Fruit fly (Drosophila melanogaster) whole organism, prepupa: ENCODE results near the gene CG12279.
A peak's percentile ranks its signal among the peaks of the same experiment; 100 is the strongest.

Source experiments
- Blimp-1 ChIP-seq: fragments of 200-800 bp; sonication (Bioruptor generic); optimal IDR thresholded peaks from 3 replicates; lab custom pipeline; 2017; ENCODE audit warnings: missing biosample characterization, missing genetic modification characterization, mild to moderate bottlenecking, moderate library complexity, missing genetic modification reagents
- CG10669 ChIP-seq: fragments of 200-800 bp; sonication (Bioruptor generic); optimal IDR thresholded peaks from 3 replicates; lab custom pipeline; 2018; ENCODE audit warnings: missing biosample characterization, mild to moderate bottlenecking, missing genetic modification characterization, moderate library complexity
- CG11294 ChIP-seq: fragments of 200-800 bp; sonication (Bioruptor generic); IDR thresholded peaks from 2 replicates; pipeline ENCODE4 v1.3.6; 2022; ENCODE audit warnings: missing biosample characterization, missing genetic modification characterization
- CG1621 ChIP-seq: fragments of 200-800 bp; sonication (Bioruptor generic); optimal IDR thresholded peaks from 3 replicates; lab custom pipeline; 2018; ENCODE audit warnings: missing biosample characterization, mild to moderate bottlenecking, missing genetic modification characterization
- CG3032 ChIP-seq: fragments of 200-800 bp; optimal IDR thresholded peaks from 2 replicates; lab custom pipeline; 2019; ENCODE audit warnings: missing biosample characterization, mild to moderate bottlenecking, missing genetic modification characterization, moderate library complexity
- CG32006 ChIP-seq: fragments of 200-800 bp; sonication (Bioruptor generic); optimal IDR thresholded peaks from 3 replicates; lab custom pipeline; 2017; ENCODE audit warnings: missing biosample characterization, mild to moderate bottlenecking, missing genetic modification characterization
- CG3919 ChIP-seq: fragments of 200-800 bp; sonication (Bioruptor generic); optimal IDR thresholded peaks from 3 replicates; lab custom pipeline; 2016; ENCODE audit warnings: missing biosample characterization, missing genetic modification characterization
- CG6163 ChIP-seq: fragments of 200-800 bp; sonication (Bioruptor generic); IDR thresholded peaks from 3 replicates; pipeline ENCODE4 v1.3.6; 2022; ENCODE audit warnings: missing biosample characterization, missing genetic modification characterization
- CG6792 ChIP-seq: fragments of 200-800 bp; sonication (Bioruptor generic); optimal IDR thresholded peaks from 3 replicates; lab custom pipeline; 2016; ENCODE audit warnings: missing biosample characterization, missing genetic modification characterization
- CG6808 ChIP-seq: fragments of 200-800 bp; sonication (Bioruptor generic); optimal IDR thresholded peaks from 3 replicates; lab custom pipeline; 2017; ENCODE audit warnings: missing biosample characterization, missing genetic modification characterization, mild to moderate bottlenecking, moderate library complexity, missing genetic modification reagents
- CG6854 ChIP-seq: fragments of 200-800 bp; sonication (Bioruptor generic); optimal IDR thresholded peaks from 2 replicates; lab custom pipeline; 2017; ENCODE audit warnings: missing biosample characterization, mild to moderate bottlenecking, missing genetic modification characterization
- CG8119 ChIP-seq: fragments of 200-800 bp; sonication (Bioruptor generic); IDR thresholded peaks from 3 replicates; pipeline ENCODE4 v1.3.6; 2022; ENCODE audit warnings: missing biosample characterization, missing genetic modification characterization
- CG9139 ChIP-seq: fragments of 200-800 bp; sonication (Bioruptor generic); optimal IDR thresholded peaks from 3 replicates; lab custom pipeline; 2017; ENCODE audit warnings: missing biosample characterization, mild to moderate bottlenecking, missing genetic modification characterization
- Eip75B ChIP-seq: fragments of 200-800 bp; sonication (Bioruptor generic); optimal IDR thresholded peaks from 3 replicates; lab custom pipeline; 2016; ENCODE audit warnings: missing biosample characterization, missing genetic modification characterization
- Eip78C ChIP-seq: fragments of 200-800 bp; sonication (Bioruptor generic); peaks from one replicate; lab custom pipeline; 2016; ENCODE audit warnings: missing biosample characterization, missing genetic modification characterization
- Ets21C ChIP-seq: fragments of 200-800 bp; sonication (Bioruptor generic); optimal IDR thresholded peaks from 3 replicates; lab custom pipeline; 2016; ENCODE audit warnings: missing biosample characterization, missing genetic modification characterization
- Gug ChIP-seq: fragments of 200-800 bp; sonication (Bioruptor generic); IDR thresholded peaks from 2 replicates; pipeline ENCODE4 v1.3.6; 2022; ENCODE audit warnings: missing biosample characterization, missing genetic modification characterization
- Hr38 ChIP-seq: sonication (Bioruptor generic); optimal IDR thresholded peaks from 2 replicates; lab custom pipeline; 2016; ENCODE audit warnings: missing biosample characterization, missing genetic modification characterization
- Hr39 ChIP-seq: fragments of 200-800 bp; sonication (Bioruptor generic); optimal IDR thresholded peaks from 2 replicates; lab custom pipeline; 2016; ENCODE audit warnings: missing biosample characterization, missing genetic modification characterization
- Hr4 ChIP-seq: fragments of 200-800 bp; sonication (Bioruptor generic); optimal IDR thresholded peaks from 3 replicates; lab custom pipeline; 2016; ENCODE audit warnings: missing biosample characterization, missing genetic modification characterization
- Met ChIP-seq: fragments of 200-800 bp; sonication (Bioruptor generic); optimal IDR thresholded peaks from 3 replicates; lab custom pipeline; 2016; ENCODE audit warnings: missing biosample characterization, missing genetic modification characterization
- OdsH ChIP-seq: fragments of 200-800 bp; sonication (Bioruptor generic); optimal IDR thresholded peaks from 3 replicates; lab custom pipeline; 2016; ENCODE audit warnings: missing biosample characterization, missing genetic modification characterization
- Sox102F ChIP-seq: fragments of 200-800 bp; sonication (Bioruptor generic); optimal IDR thresholded peaks from 2 replicates; lab custom pipeline; 2016; ENCODE audit warnings: missing biosample characterization, mild to moderate bottlenecking, missing genetic modification characterization
- Sox14 ChIP-seq: fragments of 200-800 bp; sonication (Bioruptor generic); optimal IDR thresholded peaks from 3 replicates; lab custom pipeline; 2016; ENCODE audit warnings: missing biosample characterization, missing genetic modification characterization
- acj6 ChIP-seq: fragments of 200-800 bp; sonication (Bioruptor generic); optimal IDR thresholded peaks from 3 replicates; lab custom pipeline; 2016; ENCODE audit warnings: missing biosample characterization, missing genetic modification characterization
- cyc ChIP-seq: fragments of 200-800 bp; sonication (Bioruptor generic); optimal IDR thresholded peaks from 3 replicates; lab custom pipeline; 2016; ENCODE audit warnings: missing biosample characterization, missing genetic modification characterization
- dsx ChIP-seq: fragments of 200-800 bp; optimal IDR thresholded peaks from 3 replicates; lab custom pipeline; 2019; ENCODE audit warnings: missing biosample characterization, mild to moderate bottlenecking, missing genetic modification characterization, moderate library complexity; ENCODE audit not compliant: poor library complexity, severe bottlenecking
- eg ChIP-seq: fragments of 200-800 bp; sonication (Bioruptor generic); IDR thresholded peaks from 3 replicates; pipeline ENCODE4 v1.3.6; 2022; ENCODE audit warnings: missing biosample characterization, missing genetic modification characterization
- esn ChIP-seq: fragments of 200-800 bp; sonication (Bioruptor generic); optimal IDR thresholded peaks from 2 replicates; lab custom pipeline; 2016; ENCODE audit warnings: missing biosample characterization, mild to moderate bottlenecking, missing genetic modification characterization, moderate library complexity
- fd85E ChIP-seq: fragments of 200-800 bp; sonication (Bioruptor generic); optimal IDR thresholded peaks from 3 replicates; lab custom pipeline; 2016; ENCODE audit warnings: missing biosample characterization, missing genetic modification characterization
- fkh ChIP-seq: fragments of 200-800 bp; sonication (Bioruptor generic); optimal IDR thresholded peaks from 3 replicates; lab custom pipeline; 2017; ENCODE audit warnings: missing biosample characterization, mild to moderate bottlenecking, missing genetic modification characterization, moderate library complexity
- lz ChIP-seq: fragments of 200-800 bp; sonication (Bioruptor generic); optimal IDR thresholded peaks from 3 replicates; lab custom pipeline; 2016; ENCODE audit warnings: missing biosample characterization, missing genetic modification characterization
- ss ChIP-seq, 2 experiments: fragments of 200-800 bp; sonication (Bioruptor generic); optimal IDR thresholded peaks; 2 replicates in 1 of 2; 3 replicates in 1 of 2; lab custom pipeline; 2017 to 2018; ENCODE audit warnings: mild to moderate bottlenecking in 2 of 2, missing biosample characterization in 2 of 2, missing genetic modification characterization in 2 of 2, moderate library complexity in 1 of 2
- svp ChIP-seq: fragments of 200-800 bp; sonication (Bioruptor generic); peaks from one replicate; lab custom pipeline; 2016; ENCODE audit warnings: missing biosample characterization, missing genetic modification characterization
- vri ChIP-seq: fragments of 200-800 bp; sonication (Bioruptor generic); optimal IDR thresholded peaks from 3 replicates; lab custom pipeline; 2016; ENCODE audit warnings: missing biosample characterization, mild to moderate bottlenecking, missing genetic modification characterization

Gene CG12279

dm6 chr3R:12700454-12700853, 4.4 kb upstream of the CG12279 start:
- TF ChIP-seq CG6854 (GFP tag; lab: Kevin White, UChicago) (no peak), CG10669 (no peak), eg (GFP tag; lab: Robert Waterston, UW) (no peak), svp (GFP tag; lab: Kevin White, UChicago) (peak; percentile 15), ss (GFP tag; optimal IDR thresholded peaks at IDR 0.05; lab: Kevin White, UChicago) (no peak)

- no peak for TF ChIP-seq Sox102F (GFP tag; lab: Kevin White, UChicago)
- TF ChIP-seq fkh (GFP tag; lab: Kevin White, UChicago): peak; percentile 58
Observed at dm6 chr3R:12701257-12701656, 3.6 kb upstream of the CG12279 start.

- no peak for TF ChIP-seq CG6163 (GFP tag; lab: Robert Waterston, UW)
- TF ChIP-seq vri: peak; percentile 63
Observed at dm6 chr3R:12701994-12702494, 2.9 kb upstream of the CG12279 start.

- TF ChIP-seq CG6163 (GFP tag; lab: Robert Waterston, UW) (0 out of 3 replicates have a peak, but pooled peaks have one; percentile 25), Gug (0 out of 2 replicates have a peak, but pooled peaks have one; percentile 22)
Observed at dm6 chr3R:12712178-12713172, 7.6 kb downstream of the CG12279 start, which contains the start of gene PolQ. Gene PolQ, minus strand, starts transcription at chr3R:12712299.

dm6 chr3R:12715253-12715652, 10.4 kb downstream of the CG12279 start:
- TF ChIP-seq CG1621 (tag; lab: Kevin White, UChicago) (no peak), Ets21C (GFP tag; lab: Kevin White, UChicago) (no peak), cyc (GFP tag; lab: Kevin White, UChicago) (no peak), CG3919 (GFP tag; lab: Kevin White, UChicago) (no peak), fkh (GFP tag; lab: Kevin White, UChicago) (no peak), CG6163 (GFP tag; lab: Robert Waterston, UW) (no peak), dsx (no peak), Gug (no peak)

- TF ChIP-seq Hr4 (GFP tag; lab: Kevin White, UChicago) (no peak), fd85E (GFP tag; lab: Kevin White, UChicago) (no peak), acj6 (GFP tag; lab: Kevin White, UChicago) (no peak), CG11294 (GFP tag; lab: Robert Waterston, UW) (no peak), Sox14 (GFP tag; lab: Kevin White, UChicago) (no peak), CG8119 (GFP tag; lab: Robert Waterston, UW) (no peak)
Observed at dm6 chr3R:12716251-12716650, 11.4 kb downstream of the CG12279 start.

- TF ChIP-seq CG6792 (GFP tag; lab: Kevin White, UChicago) (no peak), fd85E (GFP tag; lab: Kevin White, UChicago) (no peak), Eip75B (no peak), esn (GFP tag; lab: Kevin White, UChicago) (no peak), Sox14 (GFP tag; lab: Kevin White, UChicago) (no peak), Met (GFP tag; lab: Kevin White, UChicago) (no peak), CG1621 (tag; lab: Kevin White, UChicago) (peak; percentile 63), eg (GFP tag; lab: Robert Waterston, UW) (peak; percentile 38; the same call in 2 of the 3 replicates), Blimp-1 (GFP tag; lab: Kevin White, UChicago) (no peak), CG32006 (GFP tag; lab: Kevin White, UChicago) (no peak), CG6808 (peak; percentile 68), CG9139 (peak; percentile 75), lz (no peak), Eip78C (no peak), fkh (GFP tag; lab: Kevin White, UChicago) (no peak), OdsH (no peak), CG10669 (peak; percentile 41), Hr38 (no peak), Sox102F (GFP tag; lab: Kevin White, UChicago) (no peak), CG3032 (tag; lab: Kevin White, UChicago) (no peak), vri (no peak), ss (GFP tag; optimal IDR thresholded peaks at IDR 0.05; lab: Kevin White, UChicago) (peak; percentile 78 to 81), Hr4 (GFP tag; lab: Kevin White, UChicago) (no peak), Hr39 (GFP tag; lab: Kevin White, UChicago) (no peak), acj6 (GFP tag; lab: Kevin White, UChicago) (no peak), Gug (no peak)
Observed at dm6 chr3R:12716894-12717293, 12.0 kb downstream of the CG12279 start.
